Worm (Caenorhabditis elegans): ENCODE measurements around the gene F46C5.1.

DNA sequence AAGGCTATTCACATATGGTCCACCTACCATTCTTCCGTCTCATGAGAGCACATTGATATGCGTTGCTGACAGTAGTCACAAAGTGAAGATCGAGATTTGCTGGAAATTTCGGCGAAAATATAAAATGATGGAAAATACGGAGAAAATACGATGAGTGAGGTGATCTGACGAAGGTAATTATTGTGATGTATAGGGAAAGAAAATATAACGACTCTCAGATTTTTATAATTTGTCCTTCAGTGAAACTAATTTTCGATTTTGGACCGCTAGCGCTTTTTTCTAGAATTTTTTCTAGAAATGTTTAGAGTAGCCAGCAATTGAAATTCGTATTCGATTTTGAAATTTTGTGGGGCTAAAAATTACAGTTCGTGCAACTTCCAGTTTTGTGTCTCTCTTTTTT lies 8.2 kb upstream of the F46C5.1 start, which contains the start of gene F46C5.2:
- TF ChIP-seq tbx-9 (tag; optimal IDR thresholded peaks at IDR 0.05; ENCODE audit: borderline replicate concordance) = no peak
- no peak for TF ChIP-seq rpc-1 (optimal IDR thresholded peaks at IDR 0.05)
- TF ChIP-seq rpc-1 (tag; optimal IDR thresholded peaks at IDR 0.05) = no peak
- no peak for TF ChIP-seq zfh-2 (GFP tag; conservative IDR thresholded peaks at IDR 0.05)

Data from whole organism, young adult.